Fruit fly (Drosophila melanogaster) S2 (cell line): ENCODE measurements around the gene CG14551.

Experiments used
- CG8478 ChIP-seq: fragments of >200 bp; optimal IDR thresholded peaks from 2 replicates; lab custom pipeline; 2018
- CTCF ChIP-seq, 2 experiments: fragments of >200 bp; optimal IDR thresholded peaks; 2 replicates each; lab custom pipeline; 2018

Gene CG14551

DNA sequence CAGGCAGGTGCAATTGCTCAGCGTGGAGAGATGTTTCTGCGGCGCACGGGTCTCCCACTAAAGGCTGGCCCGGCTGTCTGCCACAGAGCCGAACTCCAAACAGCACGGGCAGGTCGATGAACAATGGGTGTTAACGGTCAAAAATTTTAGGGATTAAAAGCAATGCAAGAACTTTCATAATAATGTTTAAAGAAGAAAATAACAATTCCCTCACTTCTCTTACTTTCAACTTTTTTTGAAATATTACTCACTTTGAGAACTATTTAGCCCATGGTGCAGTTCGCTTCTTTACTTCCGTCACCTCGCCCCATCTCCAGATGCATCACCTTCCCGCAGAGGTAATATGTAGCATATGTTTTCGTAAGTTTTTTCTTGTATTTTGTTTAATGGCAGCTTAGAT, 9.7 kb upstream of the CG14551 start:
- TF ChIP-seq CG8478 (lab: Kevin White, UChicago) (no peak), CTCF (optimal IDR thresholded peaks at IDR 0.05; lab: Kevin White, UChicago) (no peak)

DNA sequence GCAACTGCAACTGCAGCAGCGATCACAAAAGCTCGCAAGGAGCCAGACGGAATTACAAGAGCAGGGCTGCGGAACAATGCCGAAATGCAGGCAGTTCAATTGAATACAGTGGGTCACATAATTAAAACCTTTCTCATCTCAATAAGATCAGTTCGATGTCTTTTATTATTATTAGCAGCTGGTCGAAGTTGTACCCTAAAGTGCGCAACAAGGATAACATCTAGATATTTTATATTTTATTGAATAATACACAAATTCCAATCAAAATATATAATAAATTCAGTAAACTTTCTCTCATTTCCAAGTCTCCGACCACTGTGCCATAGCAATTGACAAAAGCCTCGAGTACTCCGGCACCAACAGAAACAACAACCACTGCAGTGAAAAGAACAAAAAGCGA, 5.3 kb upstream of the CG14551 start:
- TF ChIP-seq CTCF (optimal IDR thresholded peaks at IDR 0.05; lab: Kevin White, UChicago) (no peak), CG8478 (lab: Kevin White, UChicago) (no peak)

DNA sequence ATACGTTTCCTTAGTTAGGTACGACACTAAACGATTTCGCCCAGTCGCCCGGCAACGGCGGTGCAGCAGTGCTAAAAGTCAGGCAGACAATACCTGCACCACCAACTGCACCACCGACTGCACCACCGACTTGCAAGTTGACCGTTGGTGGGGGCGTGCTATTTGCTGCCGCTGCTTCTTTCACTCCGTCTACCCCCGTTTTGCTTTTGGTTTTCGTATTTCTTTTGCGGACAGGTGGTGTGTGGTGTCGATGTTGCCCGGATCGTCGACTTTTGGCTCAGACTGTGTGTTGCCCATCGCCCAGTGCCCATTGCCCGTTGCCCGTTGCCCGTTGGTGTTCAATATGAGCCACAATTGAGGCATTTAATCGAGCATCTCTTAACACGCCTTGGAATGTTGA, 1.9 kb upstream of the CG14551 start:
- TF ChIP-seq CG8478 (lab: Kevin White, UChicago): no peak
- no peak for TF ChIP-seq CTCF (optimal IDR thresholded peaks at IDR 0.05; lab: Kevin White, UChicago)

DNA sequence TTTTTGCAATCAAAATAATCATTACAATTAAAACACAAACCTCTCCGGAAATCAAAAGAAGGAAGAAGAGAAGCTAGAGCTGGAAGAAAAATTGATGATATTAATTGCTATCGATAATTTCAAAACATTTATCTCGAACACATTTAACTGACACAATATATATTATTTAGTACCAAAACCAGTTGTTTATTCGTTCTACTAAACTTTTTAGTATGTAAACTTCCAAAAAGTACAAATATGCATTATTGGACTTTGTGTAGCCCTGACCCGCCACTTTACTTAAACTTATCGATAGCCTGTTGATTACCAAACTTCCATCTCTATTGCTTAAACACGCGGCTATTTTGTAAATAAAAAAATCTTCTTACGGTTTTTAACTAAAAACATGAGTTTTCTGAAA, 3.6 kb downstream of the CG14551 start, which contains the start of the genes RpL34a and Trmt61:
Gene RpL34a, minus strand, starts transcription at position 73 of the 400 bp plus-strand sequence.
Gene Trmt61, plus strand, starts transcription at position 302 of the 400 bp plus-strand sequence.
- TF ChIP-seq CG8478 (lab: Kevin White, UChicago) (no peak), CTCF (optimal IDR thresholded peaks at IDR 0.05; lab: Kevin White, UChicago) (no peak)

DNA sequence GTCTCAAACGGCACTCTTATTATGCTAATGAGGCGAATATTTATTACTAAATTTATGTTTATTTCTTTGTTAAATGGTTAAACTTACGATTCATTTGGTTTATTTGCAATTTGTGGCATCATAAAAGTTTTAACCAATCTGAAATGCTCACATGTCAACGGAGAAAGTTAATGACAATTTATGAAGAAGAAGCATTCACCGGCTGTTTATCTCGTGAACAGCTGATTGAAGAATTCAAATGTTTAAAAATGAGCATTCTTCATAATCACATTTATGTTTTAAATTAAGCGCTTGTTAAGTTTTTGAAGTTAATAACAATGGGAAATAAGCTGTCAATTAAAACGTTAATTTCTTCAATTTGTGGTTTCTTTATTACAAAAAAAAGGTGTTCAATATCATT, 4.7 kb downstream of the CG14551 start, which contains the start of the genes PIG-P and Tcs6:
Gene PIG-P, minus strand, starts transcription at position 158 of the 400 bp plus-strand sequence.
Gene Tcs6, minus strand, starts transcription at position 158 of the 400 bp plus-strand sequence.
- TF ChIP-seq CTCF (optimal IDR thresholded peaks at IDR 0.05; lab: Kevin White, UChicago) (no peak), CG8478 (lab: Kevin White, UChicago) (no peak)

DNA sequence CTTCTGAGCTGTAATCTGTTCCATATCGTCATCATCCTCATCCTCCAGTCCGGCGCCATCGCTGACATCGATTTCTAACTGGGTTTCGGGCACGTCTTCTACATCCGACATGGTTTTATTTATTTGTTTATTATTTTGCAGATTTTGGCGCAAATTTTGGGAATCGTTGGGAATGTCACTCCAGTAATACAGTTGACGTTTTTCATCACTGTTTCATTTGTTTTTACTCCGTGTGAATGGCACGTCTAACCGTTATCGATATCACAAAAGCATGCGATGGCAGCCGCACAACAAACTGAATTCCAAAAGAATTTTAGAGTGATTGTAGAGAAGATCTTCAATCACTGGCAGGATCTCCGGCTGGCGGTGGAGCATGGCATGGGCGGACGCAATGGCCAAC, 6.4 kb downstream of the CG14551 start, which contains the start of the genes Sld5 and CG14543:
Gene Sld5, minus strand, starts transcription at position 167 of the 400 bp plus-strand sequence.
Gene CG14543, plus strand, starts transcription at position 250 of the 400 bp plus-strand sequence.
- TF ChIP-seq CTCF (optimal IDR thresholded peaks at IDR 0.05; lab: Kevin White, UChicago) (no peak), CG8478 (lab: Kevin White, UChicago) (no peak)

DNA sequence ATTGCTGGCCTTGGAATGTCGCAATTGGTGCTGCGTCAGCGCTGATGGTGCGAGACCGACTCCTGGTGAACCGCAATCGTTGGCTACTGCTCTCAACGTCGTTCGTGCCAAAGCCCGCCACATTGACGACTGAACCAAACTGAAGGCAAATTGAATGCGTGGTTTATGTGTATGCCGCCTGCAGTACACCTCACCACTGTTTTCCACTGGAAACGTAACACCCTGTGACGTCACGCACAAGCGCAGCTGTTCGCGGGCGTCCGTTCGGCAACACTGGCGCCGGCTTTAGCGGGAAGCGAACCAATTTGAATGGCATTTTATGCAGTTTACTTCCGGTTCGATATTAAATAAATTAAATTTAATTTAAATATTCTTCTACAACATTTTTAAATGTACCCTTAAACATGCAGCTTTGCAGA, 7.6 kb downstream of the CG14551 start, which contains the start of gene Cmpk:
Gene Cmpk, minus strand, starts transcription at position 225 of the 419 bp plus-strand sequence.
- TF ChIP-seq CG8478 (lab: Kevin White, UChicago): no peak
- no peak for TF ChIP-seq CTCF (optimal IDR thresholded peaks at IDR 0.05; lab: Kevin White, UChicago)

DNA sequence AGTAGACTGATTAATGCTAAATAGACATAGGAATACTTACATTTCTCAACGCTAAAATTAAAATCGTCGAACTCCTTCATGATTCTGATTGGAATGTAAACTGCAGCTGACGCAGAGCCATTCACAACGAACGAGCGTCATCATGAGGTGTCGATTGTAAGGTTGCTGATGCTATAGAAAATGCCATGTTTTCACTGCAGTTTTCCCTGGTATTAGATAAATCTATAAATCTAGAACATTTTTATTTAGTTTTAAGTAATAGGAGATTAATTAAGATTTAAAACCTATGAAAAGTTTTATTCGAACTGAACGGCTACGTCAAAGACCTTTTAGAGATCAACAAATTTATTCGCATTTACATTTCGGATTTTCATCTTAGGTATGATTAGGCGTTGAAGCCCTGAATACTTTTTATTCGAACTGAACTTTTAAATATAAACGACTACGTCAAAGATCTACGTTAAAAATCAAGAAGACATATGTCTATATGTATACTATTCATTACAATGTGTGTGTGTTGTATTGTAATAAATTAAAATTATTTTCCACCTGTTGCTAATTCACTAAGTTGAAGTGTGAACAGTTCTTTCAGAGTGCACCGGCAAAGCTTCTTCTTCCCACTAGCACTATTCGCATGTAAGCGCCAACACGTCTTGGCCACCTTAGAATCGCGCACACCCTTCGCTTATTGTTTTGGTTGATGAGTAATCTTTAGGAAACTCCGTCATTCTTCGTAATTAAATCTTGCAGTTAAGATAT, 10.5 kb downstream of the CG14551 start, which contains the start of the genes Exo84 and Vps2:
Gene Exo84, minus strand, starts transcription at position 108 of the 759 bp plus-strand sequence.
Gene Vps2, plus strand, starts transcription at position 672 of the 759 bp plus-strand sequence.
- no peak for TF ChIP-seq CG8478 (lab: Kevin White, UChicago)
- no peak for TF ChIP-seq CTCF (optimal IDR thresholded peaks at IDR 0.05; lab: Kevin White, UChicago)

DNA sequence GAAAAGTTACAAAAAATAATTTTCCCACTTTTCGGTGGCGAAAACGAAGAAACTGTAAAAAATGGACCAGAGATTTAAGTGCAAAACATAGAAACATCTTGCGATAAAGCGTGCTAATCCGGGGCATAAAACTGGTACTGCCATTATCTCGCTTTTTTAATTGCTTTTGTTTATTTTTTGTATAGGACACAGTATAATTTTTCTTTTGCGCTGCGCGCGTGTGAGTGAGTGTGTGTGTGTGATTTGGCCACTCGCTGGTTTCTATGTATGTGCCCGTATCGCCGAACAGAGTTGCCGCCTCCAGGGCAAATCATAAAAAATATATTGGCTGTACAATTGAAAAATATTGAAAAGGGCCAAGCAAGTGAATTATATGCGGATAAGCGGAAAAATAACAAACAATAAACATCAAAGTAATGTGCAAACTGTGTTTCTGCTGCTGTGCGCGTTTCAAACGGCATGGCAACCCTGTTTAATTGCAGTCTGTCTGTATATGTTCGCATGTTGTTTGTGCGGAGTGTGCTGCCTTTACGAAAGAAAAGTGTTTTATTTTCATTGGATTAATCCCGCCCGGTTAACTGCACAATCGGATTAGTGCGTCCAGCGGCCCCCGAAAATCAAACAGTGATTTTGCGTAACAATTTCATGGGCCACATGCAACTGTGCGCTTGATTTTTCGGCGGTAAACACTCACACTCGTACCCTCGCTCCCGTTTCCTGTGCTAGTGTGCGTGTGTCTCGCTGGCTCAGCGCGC, 20.5 kb downstream of the CG14551 start:
- TF ChIP-seq CG8478 (lab: Kevin White, UChicago) (no peak), CTCF (optimal IDR thresholded peaks at IDR 0.05; lab: Kevin White, UChicago) (no peak)

DNA sequence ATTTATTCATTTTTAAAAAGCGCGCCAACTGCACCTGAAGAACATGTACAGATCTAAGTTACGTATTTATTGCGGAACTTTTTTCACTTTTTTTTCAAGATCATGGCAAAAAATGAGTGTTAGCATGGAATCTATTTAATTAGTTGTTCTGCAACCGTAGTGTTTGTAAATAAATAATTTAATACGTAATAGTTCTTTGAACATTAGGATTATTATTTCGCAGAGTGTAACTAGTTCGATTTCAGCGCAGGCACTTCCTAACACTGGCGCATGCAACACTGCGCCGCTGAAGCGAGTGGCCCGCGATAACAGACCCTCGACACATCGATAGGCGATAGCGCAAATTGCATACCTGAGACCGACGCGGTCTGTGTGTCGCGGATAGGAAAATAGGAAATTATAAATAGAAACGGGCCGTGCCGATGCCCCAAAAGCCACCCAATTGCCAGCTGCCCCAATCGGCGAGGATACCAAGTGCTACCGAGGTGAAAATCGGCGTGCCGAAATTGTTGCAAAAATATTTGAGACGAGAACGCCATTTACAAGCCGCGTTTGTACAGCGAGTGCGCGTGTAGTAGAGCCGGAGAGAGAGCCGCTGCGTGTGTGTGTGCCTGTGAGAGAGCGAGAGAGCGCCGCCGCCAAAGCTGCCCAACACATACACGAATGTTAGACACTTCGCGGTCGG, 21.3 kb downstream of the CG14551 start, which contains the start of gene gro:
Gene gro, plus strand, starts transcription at position 320 of the 685 bp plus-strand sequence.
- no peak for TF ChIP-seq CG8478 (lab: Kevin White, UChicago)
- TF ChIP-seq CTCF (optimal IDR thresholded peaks at IDR 0.05; lab: Kevin White, UChicago): peak; percentile 33 to 34

DNA sequence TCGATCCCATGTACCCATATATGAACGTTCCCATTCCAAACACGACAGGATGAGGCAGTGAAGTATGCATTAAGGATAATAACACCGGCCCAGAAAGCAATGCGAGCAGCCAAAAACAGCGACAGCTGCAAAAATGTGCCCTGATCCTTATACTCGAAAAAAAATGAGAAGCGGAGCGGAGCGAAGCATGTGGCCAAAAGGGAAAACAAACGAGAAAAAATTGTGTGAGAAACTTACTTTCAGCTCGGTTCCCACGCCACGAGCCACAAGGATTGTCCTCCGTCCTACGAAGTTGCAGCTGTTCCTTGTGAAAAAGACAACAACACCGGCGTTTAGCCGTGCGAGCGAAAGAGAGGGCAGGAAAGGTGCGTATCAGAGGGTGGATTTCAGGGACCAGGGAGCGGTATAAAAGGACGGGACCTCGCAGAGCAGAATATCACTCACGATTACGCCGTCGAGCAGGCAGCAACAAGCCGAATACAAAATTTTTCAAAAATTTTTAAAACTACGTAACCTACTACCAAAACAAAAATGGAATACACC, 22.9 kb downstream of the CG14551 start:
- TF ChIP-seq CG8478 (lab: Kevin White, UChicago): no peak
- TF ChIP-seq CTCF (optimal IDR thresholded peaks at IDR 0.05; lab: Kevin White, UChicago): no peak

DNA sequence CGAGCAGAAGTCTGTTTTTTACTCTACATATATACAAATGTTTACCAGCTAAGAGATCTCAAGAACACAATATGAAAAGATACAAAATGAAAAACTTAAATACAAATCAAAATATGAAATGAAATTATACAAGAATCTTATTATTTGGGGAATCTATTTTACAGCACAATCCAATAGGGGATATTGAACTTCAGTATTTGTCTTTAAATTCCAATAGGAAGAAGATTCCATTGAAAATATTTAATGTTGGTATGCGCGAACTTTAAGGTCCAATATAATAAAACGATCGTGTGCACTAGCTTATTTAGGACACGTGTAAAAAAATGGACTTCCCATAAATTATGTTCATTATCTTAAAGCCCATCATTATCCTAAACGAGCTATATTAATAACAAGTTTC, 24.9 kb downstream of the CG14551 start:
- no peak for TF ChIP-seq CG8478 (lab: Kevin White, UChicago)
- no peak for TF ChIP-seq CTCF (optimal IDR thresholded peaks at IDR 0.05; lab: Kevin White, UChicago)
